Fruit fly (Drosophila melanogaster): ENCODE measurements around the gene Cep290.

The Cep290 gene

DNA sequence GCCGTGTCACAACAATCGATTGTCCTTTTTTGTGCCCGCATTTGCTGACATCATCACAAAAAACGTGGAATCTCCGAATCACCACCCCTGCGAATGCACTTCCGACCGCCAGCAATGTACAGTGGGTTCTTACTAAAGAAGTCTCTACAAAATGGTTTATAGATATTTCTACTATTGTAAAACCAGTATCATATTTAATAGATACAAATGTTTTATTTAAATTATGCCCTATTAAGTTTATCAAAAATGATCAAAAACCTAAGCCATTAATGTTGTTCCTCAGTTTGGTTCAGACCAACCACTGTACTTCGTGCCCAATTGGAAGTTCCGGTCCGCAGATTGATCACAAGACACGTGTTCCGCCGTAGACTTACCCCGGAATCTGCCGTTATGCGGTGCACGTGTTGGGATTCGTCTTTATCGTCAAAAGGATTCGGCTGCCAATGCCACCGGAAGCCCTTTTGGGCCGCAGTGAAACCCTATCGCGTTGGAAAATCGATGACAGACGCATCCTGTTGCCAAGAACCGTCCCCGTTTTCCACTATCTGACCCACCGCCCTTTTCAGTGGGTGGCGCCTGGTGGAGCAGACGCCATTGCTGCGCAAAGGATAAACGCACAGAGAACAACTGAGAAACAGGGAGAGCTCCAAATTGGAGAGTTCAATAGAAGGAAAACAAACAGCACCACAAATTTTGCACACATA lies 39.0 kb upstream of the Cep290 start (continued):
- no peak for TF ChIP-seq CG8319 (GFP tag; optimal IDR thresholded peaks at IDR 0.05)
- no peak for TF ChIP-seq eg (GFP tag; IDR thresholded peaks at IDR 0.05)
- peak; percentile 47 for TF ChIP-seq CG10669 (GFP tag; optimal IDR thresholded peaks at IDR 0.05)
- TF ChIP-seq CG32006 (GFP tag; optimal IDR thresholded peaks at IDR 0.05), result peak; percentile 33
- no peak for TF ChIP-seq salr (GFP tag; optimal IDR thresholded peaks at IDR 0.05)
- 0 out of 3 replicates have a peak, but pooled peaks have one; percentile 31 for TF ChIP-seq CG8119 (GFP tag; IDR thresholded peaks at IDR 0.05)
- no peak for TF ChIP-seq CG9139 (GFP tag; optimal IDR thresholded peaks at IDR 0.05)
- no peak for TF ChIP-seq CG4318 (GFP tag; optimal IDR thresholded peaks at IDR 0.05)
- TF ChIP-seq OdsH (GFP tag; optimal IDR thresholded peaks at IDR 0.05), result peak; percentile 37
- TF ChIP-seq fd59A (GFP tag; optimal IDR thresholded peaks at IDR 0.05), result no peak
- TF ChIP-seq CG7368 (GFP tag; optimal IDR thresholded peaks at IDR 0.05), result peak; percentile 18
- peak; percentile 42 for TF ChIP-seq CG6792 (GFP tag; optimal IDR thresholded peaks at IDR 0.05)
- TF ChIP-seq fkh (GFP tag; optimal IDR thresholded peaks at IDR 0.05), result no peak
- no peak for TF ChIP-seq CG16779 (tag; optimal IDR thresholded peaks at IDR 0.05)
- TF ChIP-seq achi (GFP tag; optimal IDR thresholded peaks at IDR 0.05), result peak; percentile 37
- TF ChIP-seq Ets96B (tag; optimal IDR thresholded peaks at IDR 0.05), result peak; percentile 43
- peak; percentile 37 for TF ChIP-seq Smox (GFP tag; optimal IDR thresholded peaks at IDR 0.05)
- no peak for TF ChIP-seq dsx (GFP tag; optimal IDR thresholded peaks at IDR 0.05; ENCODE audit: poor library complexity, severe bottlenecking)
- peak; percentile 45 for TF ChIP-seq topi (GFP tag; optimal IDR thresholded peaks at IDR 0.05)
- peak; percentile 42 for TF ChIP-seq CG31627 (GFP tag; optimal IDR thresholded peaks at IDR 0.05)
- TF ChIP-seq Blimp-1 (GFP tag; optimal IDR thresholded peaks at IDR 0.05), result no peak
- peak; percentile 57 for TF ChIP-seq CG3919 (GFP tag; optimal IDR thresholded peaks at IDR 0.05)
- peak; percentile 61 for TF ChIP-seq pdm3 (GFP tag; optimal IDR thresholded peaks at IDR 0.05)
- peak; percentile 80 for TF ChIP-seq Eip78C (GFP tag)
- TF ChIP-seq Met (GFP tag; optimal IDR thresholded peaks at IDR 0.05), result peak; percentile 61
- TF ChIP-seq dac (GFP tag; optimal IDR thresholded peaks at IDR 0.05), result no peak
- TF ChIP-seq CG3032 (tag; optimal IDR thresholded peaks at IDR 0.05), result no peak

DNA sequence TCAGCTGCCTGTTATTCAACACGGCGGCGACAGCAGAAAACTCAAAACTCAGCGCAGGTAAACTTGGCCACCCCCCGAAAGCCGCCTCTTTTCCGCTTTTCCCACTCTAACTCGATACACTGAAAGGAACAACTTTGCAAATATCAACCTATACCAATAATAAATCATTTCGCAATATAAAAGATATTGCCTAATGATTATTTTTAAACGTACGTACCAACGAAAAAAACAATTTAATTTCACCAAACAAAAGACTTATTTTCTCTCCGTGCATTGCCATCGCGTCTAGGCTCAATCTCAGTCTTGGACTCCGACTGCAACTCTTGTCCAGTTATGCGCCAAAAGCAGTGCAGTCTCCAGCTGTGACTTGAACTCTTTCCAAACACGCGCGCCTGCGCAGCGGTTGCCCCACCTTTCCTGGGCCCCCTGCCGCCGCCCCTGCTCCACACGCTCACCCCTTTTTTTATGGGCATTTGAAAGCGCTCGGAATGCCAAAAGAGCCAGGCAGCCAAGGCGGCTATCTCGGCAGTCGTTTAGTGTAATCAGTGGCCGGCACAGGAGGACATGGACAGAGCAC lies 38.0 kb upstream of the Cep290 start:
- TF ChIP-seq Gug (GFP tag; IDR thresholded peaks at IDR 0.05) (peak; percentile 89), CG10631 (GFP tag; optimal IDR thresholded peaks at IDR 0.05) (peak; percentile 81), dac (GFP tag; optimal IDR thresholded peaks at IDR 0.05) (peak; percentile 80), pdm3 (GFP tag; optimal IDR thresholded peaks at IDR 0.05) (peak; percentile 75), Hr39 (GFP tag; optimal IDR thresholded peaks at IDR 0.05) (peak; percentile 32), Hr4 (GFP tag; optimal IDR thresholded peaks at IDR 0.05) (peak; percentile 93), CG6163 (GFP tag; IDR thresholded peaks at IDR 0.05) (peak; percentile 96), Met (GFP tag; optimal IDR thresholded peaks at IDR 0.05) (peak; percentile 66), Eip93F (GFP tag; optimal IDR thresholded peaks at IDR 0.05) (no peak), CG8119 (GFP tag; IDR thresholded peaks at IDR 0.05) (peak; percentile 95), Ets96B (tag; optimal IDR thresholded peaks at IDR 0.05) (peak; percentile 76), CG31627 (GFP tag; optimal IDR thresholded peaks at IDR 0.05) (peak; percentile 40), net (GFP tag; optimal IDR thresholded peaks at IDR 0.05) (peak; percentile 74), vri (GFP tag; optimal IDR thresholded peaks at IDR 0.05) (no peak), CG11902 (GFP tag; optimal IDR thresholded peaks at IDR 0.05) (peak; percentile 23), topi (GFP tag; optimal IDR thresholded peaks at IDR 0.05) (peak; percentile 58), ss (GFP tag; optimal IDR thresholded peaks at IDR 0.05) (peak; percentile 41 to 53), Sox14 (GFP tag; optimal IDR thresholded peaks at IDR 0.05) (peak; percentile 74), CG3032 (tag; optimal IDR thresholded peaks at IDR 0.05) (peak; percentile 69), achi (GFP tag; optimal IDR thresholded peaks at IDR 0.05) (peak; percentile 87), CG16779 (tag; optimal IDR thresholded peaks at IDR 0.05) (peak; percentile 79), Lpt (GFP tag; optimal IDR thresholded peaks at IDR 0.05) (peak; percentile 85), CG8632 (GFP tag; optimal IDR thresholded peaks at IDR 0.05) (no peak), CG6792 (GFP tag; optimal IDR thresholded peaks at IDR 0.05) (peak; percentile 63), CG9139 (GFP tag; optimal IDR thresholded peaks at IDR 0.05) (peak; percentile 36), Eip78C (GFP tag) (peak; percentile 93), Sox15 (GFP tag; optimal IDR thresholded peaks at IDR 0.05) (peak; percentile 35), esn (GFP tag; optimal IDR thresholded peaks at IDR 0.05) (peak; percentile 54), Eip75B (GFP tag; optimal IDR thresholded peaks at IDR 0.05) (peak; percentile 64), cyc (GFP tag; optimal IDR thresholded peaks at IDR 0.05) (peak; percentile 59), salr (GFP tag; optimal IDR thresholded peaks at IDR 0.05) (peak; percentile 38 to 70), Sox102F (GFP tag; optimal IDR thresholded peaks at IDR 0.05) (peak; percentile 20), CG6276 (GFP tag; optimal IDR thresholded peaks at IDR 0.05) (peak; percentile 95), OdsH (GFP tag; optimal IDR thresholded peaks at IDR 0.05) (peak; percentile 71), dsx (GFP tag; optimal IDR thresholded peaks at IDR 0.05; ENCODE audit: poor library complexity, severe bottlenecking) (peak; percentile 49)

Measured in whole organism, prepupa.